Worm (Caenorhabditis elegans): ENCODE data around the gene lgc-44.

ce11 chrV:11650720-11651119, 21.7 kb downstream of the lgc-44 start, which contains the start of gene zip-10:
- TF ChIP-seq unc-62 (GFP tag; optimal IDR thresholded peaks at IDR 0.05) (no peak), nhr-2 (tag; optimal IDR thresholded peaks at IDR 0.05) (no peak), elt-3 (tag; optimal IDR thresholded peaks at IDR 0.05) (no peak), nhr-12 (tag; optimal IDR thresholded peaks at IDR 0.05) (no peak), lin-13 (tag; optimal IDR thresholded peaks at IDR 0.05) (no peak), lsy-2 (tag; optimal IDR thresholded peaks at IDR 0.05) (no peak), nhr-28 (tag; optimal IDR thresholded peaks at IDR 0.05) (no peak), ztf-11 (tag; optimal IDR thresholded peaks at IDR 0.05) (no peak), unc-120 (tag; optimal IDR thresholded peaks at IDR 0.05; ENCODE audit: poor library complexity, severe bottlenecking) (no peak), elt-1 (tag; optimal IDR thresholded peaks at IDR 0.05; ENCODE audit: borderline replicate concordance, insufficient read depth) (no peak), ceh-43 (GFP tag; optimal IDR thresholded peaks at IDR 0.05) (no peak), nhr-76 (tag; optimal IDR thresholded peaks at IDR 0.05) (no peak)

Data from whole organism, mixed stage, embryonic.